Worm (Caenorhabditis elegans) whole organism, midembryonic: ENCODE data around the gene rab-3.

Experiments used
- T22C8.4 ChIP-seq: fragments of 200-800 bp; sonication (Bioruptor generic); IDR thresholded peaks from 2 replicates; pipeline ENCODE4 v1.3.6; 2022; ENCODE audit warnings: missing genetic modification characterization, missing compliant biosample characterization
- flt-1 ChIP-seq: fragments of 200-800 bp; sonication (Bioruptor generic); IDR thresholded peaks from 2 replicates; pipeline ENCODE4 v1.3.6; 2022; ENCODE audit warnings: missing genetic modification characterization, missing compliant biosample characterization
- med-1 ChIP-seq: sonication (generic microtip); optimal IDR thresholded peaks from 2 replicates; lab custom pipeline; 2017; ENCODE audit warnings: missing genetic modification characterization, mild to moderate bottlenecking, missing compliant biosample characterization, antibody characterized with exemption, missing genetic modification reagents; ENCODE audit not compliant: insufficient read depth
- ref-1 ChIP-seq: fragments of 200-800 bp; sonication (Bioruptor generic); conservative IDR thresholded peaks from 2 replicates; pipeline ENCODE4 v1.3.6; 2022; ENCODE audit warnings: missing genetic modification reagents, missing genetic modification characterization, missing compliant biosample characterization
- tab-1 ChIP-seq: fragments of 200-800 bp; sonication (Bioruptor generic); IDR thresholded peaks from 2 replicates; pipeline ENCODE4 v1.3.6; 2022; ENCODE audit warnings: missing genetic modification characterization, missing compliant biosample characterization
- ztf-23 ChIP-seq: fragments of 200-800 bp; sonication (Bioruptor generic); IDR thresholded peaks from 2 replicates; pipeline ENCODE4 v1.3.6; 2022; ENCODE audit warnings: missing genetic modification reagents, missing genetic modification characterization, missing compliant biosample characterization
- ztf-29 ChIP-seq: fragments of 200-800 bp; sonication (Bioruptor generic); IDR thresholded peaks from 2 replicates; pipeline ENCODE4 v1.3.6; 2022; ENCODE audit warnings: missing genetic modification reagents, missing genetic modification characterization, missing compliant biosample characterization

DNA sequence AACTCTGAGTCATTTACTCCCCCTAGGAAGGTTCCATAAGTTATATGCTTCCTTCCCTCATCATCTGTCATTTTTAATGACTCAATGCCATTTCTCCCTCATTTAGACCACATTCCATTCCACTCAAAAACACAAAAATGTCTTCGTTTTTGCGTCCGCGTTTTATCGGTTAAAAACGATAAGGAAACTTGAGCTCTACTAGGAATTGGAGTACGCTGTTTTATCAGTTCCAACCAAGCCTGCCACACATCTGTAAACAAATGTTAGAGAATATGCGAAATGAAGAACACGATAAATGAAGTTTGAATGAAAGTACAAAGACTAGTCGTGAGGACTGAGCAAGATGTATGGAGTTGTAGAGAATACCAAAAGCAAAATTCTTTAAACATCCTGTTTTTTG lies 20.7 kb upstream of the rab-3 start:
- TF ChIP-seq tab-1 (GFP tag; lab: Robert Waterston, UW) = no peak
- TF ChIP-seq flt-1 (GFP tag; lab: Robert Waterston, UW) = no peak
- TF ChIP-seq ref-1 = no peak
- TF ChIP-seq ztf-23 (GFP tag; lab: Robert Waterston, UW) = no peak
- TF ChIP-seq med-1 (GFP tag; lab: Kevin White, UChicago) = no peak
- TF ChIP-seq ztf-29 (GFP tag; lab: Robert Waterston, UW) = no peak
- no peak for TF ChIP-seq T22C8.4 (GFP tag; lab: Robert Waterston, UW)
